Fruit fly (Drosophila melanogaster) whole organism, adult: ENCODE data around the gene Gpdh1.

Source experiments
- CG11617 ChIP-seq: fragments of 200-800 bp; sonication (Bioruptor generic); optimal IDR thresholded peaks from 2 replicates; lab custom pipeline; 2017; ENCODE audit warnings: mild to moderate bottlenecking, missing biosample characterization, missing genetic modification reagents, missing genetic modification characterization
- CG12768 ChIP-seq: fragments of 200-800 bp; sonication (Bioruptor generic); optimal IDR thresholded peaks from 2 replicates; lab custom pipeline; 2017; ENCODE audit warnings: missing biosample characterization, missing genetic modification characterization, mild to moderate bottlenecking, moderate library complexity, missing genetic modification reagents
- CG14711 ChIP-seq: fragments of 200-800 bp; sonication (Bioruptor generic); optimal IDR thresholded peaks from 2 replicates; lab custom pipeline; 2018; ENCODE audit warnings: missing biosample characterization, mild to moderate bottlenecking, missing genetic modification characterization, moderate library complexity
- CG1620 ChIP-seq: fragments of 200-800 bp; sonication (Bioruptor generic); optimal IDR thresholded peaks from 2 replicates; lab custom pipeline; 2016; ENCODE audit warnings: missing biosample characterization, missing genetic modification characterization
- CG33017 ChIP-seq: fragments of 200-800 bp; sonication (Bioruptor generic); optimal IDR thresholded peaks from 2 replicates; lab custom pipeline; 2018; ENCODE audit warnings: missing biosample characterization, mild to moderate bottlenecking, missing genetic modification characterization, moderate library complexity
- CG5204 ChIP-seq: fragments of 200-800 bp; sonication (Bioruptor generic); optimal IDR thresholded peaks from 2 replicates; lab custom pipeline; 2016; ENCODE audit warnings: missing biosample characterization, missing genetic modification characterization
- CG7045 ChIP-seq: fragments of 200-800 bp; sonication (Bioruptor generic); optimal IDR thresholded peaks from 2 replicates; lab custom pipeline; 2017; ENCODE audit warnings: missing biosample characterization, mild to moderate bottlenecking, missing genetic modification characterization
- CG7101 ChIP-seq: fragments of 200-800 bp; sonication (Bioruptor generic); optimal IDR thresholded peaks from 2 replicates; lab custom pipeline; 2018; ENCODE audit warnings: missing biosample characterization, mild to moderate bottlenecking, missing genetic modification characterization, moderate library complexity
- Clk ChIP-seq: fragments of 200-800 bp; sonication (Bioruptor generic); optimal IDR thresholded peaks from 2 replicates; lab custom pipeline; 2017; ENCODE audit warnings: missing biosample characterization, missing genetic modification characterization
- Crg-1 ChIP-seq: fragments of 200-800 bp; sonication (Bioruptor generic); optimal IDR thresholded peaks from 2 replicates; lab custom pipeline; 2016; ENCODE audit warnings: missing biosample characterization, missing genetic modification characterization
- Hr96 ChIP-seq: fragments of 200-800 bp; sonication (Bioruptor generic); optimal IDR thresholded peaks from 2 replicates; lab custom pipeline; 2016; ENCODE audit warnings: missing biosample characterization, missing genetic modification characterization
- Mnt ChIP-seq: fragments of 200-800 bp; sonication (Bioruptor generic); optimal IDR thresholded peaks from 2 replicates; lab custom pipeline; 2016; ENCODE audit warnings: missing biosample characterization, mild to moderate bottlenecking, missing genetic modification characterization
- bab1 ChIP-seq: fragments of 200-800 bp; sonication (Bioruptor generic); optimal IDR thresholded peaks from 3 replicates; lab custom pipeline; 2019; ENCODE audit warnings: missing biosample characterization, mild to moderate bottlenecking, missing genetic modification characterization, moderate library complexity
- cic ChIP-seq: fragments of 200-800 bp; sonication (Bioruptor generic); optimal IDR thresholded peaks from 2 replicates; lab custom pipeline; 2017; ENCODE audit warnings: missing biosample characterization, mild to moderate bottlenecking, missing genetic modification characterization, moderate library complexity
- cnc ChIP-seq, 2 experiments: fragments of >200 bp; optimal IDR thresholded peaks; 2 replicates each; lab custom pipeline; 2017
- kay ChIP-seq: fragments of 200-800 bp; sonication (Bioruptor generic); peaks from one replicate; lab custom pipeline; 2016; ENCODE audit warnings: missing biosample characterization, missing genetic modification characterization, borderline replicate concordance
- ovo ChIP-seq: fragments of 200-800 bp; sonication (Bioruptor generic); optimal IDR thresholded peaks from 2 replicates; lab custom pipeline; 2016; ENCODE audit warnings: missing biosample characterization, missing genetic modification characterization
- pad ChIP-seq: fragments of 200-800 bp; sonication (Bioruptor generic); optimal IDR thresholded peaks from 3 replicates; lab custom pipeline; 2017; ENCODE audit warnings: missing biosample characterization, missing genetic modification characterization, mild to moderate bottlenecking, moderate library complexity, missing genetic modification reagents
- tj ChIP-seq: fragments of 200-800 bp; sonication (Bioruptor generic); optimal IDR thresholded peaks from 3 replicates; lab custom pipeline; 2017; ENCODE audit warnings: missing biosample characterization, mild to moderate bottlenecking, missing genetic modification characterization, moderate library complexity
- toe ChIP-seq: fragments of 200-800 bp; sonication (Bioruptor generic); optimal IDR thresholded peaks from 2 replicates; lab custom pipeline; 2016; ENCODE audit warnings: missing biosample characterization, missing genetic modification characterization

Gene Gpdh1

dm6 chr2L:5981433-5982333 lies 38.2 kb downstream of the Gpdh1 start, which contains the start of gene eIF4A:
TSS of gene eIF4A (plus strand) at chr2L:5981764.
- TF ChIP-seq CG7045 (GFP tag; lab: Kevin White, UChicago) (no peak), cnc (optimal IDR thresholded peaks at IDR 0.05; lab: Kevin White, UChicago) (no peak), Mnt (GFP tag; lab: Kevin White, UChicago) (peak; percentile 97), CG33017 (peak; percentile 2), CG14711 (no peak), toe (GFP tag; lab: Kevin White, UChicago) (no peak), cic (GFP tag; lab: Kevin White, UChicago) (no peak), pad (GFP tag; lab: Kevin White, UChicago) (no peak), Clk (GFP tag; lab: Kevin White, UChicago) (no peak), CG5204 (GFP tag; lab: Kevin White, UChicago) (no peak), CG7101 (tag; lab: Kevin White, UChicago) (peak; percentile 34), Crg-1 (GFP tag; lab: Kevin White, UChicago) (no peak), kay (GFP tag; lab: Kevin White, UChicago) (peak; percentile 43), CG11617 (GFP tag; lab: Kevin White, UChicago) (no peak), CG12768 (GFP tag; lab: Kevin White, UChicago) (peak; percentile 95), ovo (GFP tag; lab: Kevin White, UChicago) (peak; percentile 18), bab1 (GFP tag; lab: Kevin White, UChicago) (peak; percentile 27), Hr96 (GFP tag; lab: Kevin White, UChicago) (peak; percentile 20), CG1620 (GFP tag; lab: Kevin White, UChicago) (no peak), tj (no peak)

- no peak for TF ChIP-seq cnc (optimal IDR thresholded peaks at IDR 0.05; lab: Kevin White, UChicago)
- TF ChIP-seq CG11617 (GFP tag; lab: Kevin White, UChicago): peak; percentile 46
- peak; percentile 36 for TF ChIP-seq toe (GFP tag; lab: Kevin White, UChicago)
- peak; percentile 52 for TF ChIP-seq Mnt (GFP tag; lab: Kevin White, UChicago)
- peak; percentile 60 for TF ChIP-seq CG5204 (GFP tag; lab: Kevin White, UChicago)
- TF ChIP-seq kay (GFP tag; lab: Kevin White, UChicago): no peak
- peak; percentile 40 for TF ChIP-seq bab1 (GFP tag; lab: Kevin White, UChicago)
- TF ChIP-seq CG1620 (GFP tag; lab: Kevin White, UChicago): peak; percentile 87
- TF ChIP-seq CG33017: no peak
- TF ChIP-seq tj: peak; percentile 9
- TF ChIP-seq cic (GFP tag; lab: Kevin White, UChicago): peak; percentile 80
- TF ChIP-seq pad (GFP tag; lab: Kevin White, UChicago): peak; percentile 93
- TF ChIP-seq Crg-1 (GFP tag; lab: Kevin White, UChicago): peak; percentile 76
- peak; percentile 64 for TF ChIP-seq Clk (GFP tag; lab: Kevin White, UChicago)
- TF ChIP-seq CG7045 (GFP tag; lab: Kevin White, UChicago): peak; percentile 40
- peak; percentile 82 for TF ChIP-seq Hr96 (GFP tag; lab: Kevin White, UChicago)
- TF ChIP-seq ovo (GFP tag; lab: Kevin White, UChicago): peak; percentile 85
- peak; percentile 38 for TF ChIP-seq CG14711
- peak; percentile 57 for TF ChIP-seq CG7101 (tag; lab: Kevin White, UChicago)
- TF ChIP-seq CG12768 (GFP tag; lab: Kevin White, UChicago): no peak
These were observed 39.0 kb downstream of the Gpdh1 start for dm6 chr2L:5982334-5982987.

dm6 chr2L:5983236-5983635 lies 39.8 kb downstream of the Gpdh1 start:
- TF ChIP-seq bab1 (GFP tag; lab: Kevin White, UChicago) (no peak), tj (peak; percentile 87)

dm6 chr2L:5986094-5986493 lies 42.7 kb downstream of the Gpdh1 start, which contains the start of gene ifc:
TSS of gene ifc (plus strand) at chr2L:5986348.
- TF ChIP-seq kay (GFP tag; lab: Kevin White, UChicago) (no peak), Clk (GFP tag; lab: Kevin White, UChicago) (peak; percentile 35), tj (peak; percentile 20), CG7101 (tag; lab: Kevin White, UChicago) (peak; percentile 50), Crg-1 (GFP tag; lab: Kevin White, UChicago) (no peak), Hr96 (GFP tag; lab: Kevin White, UChicago) (peak; percentile 36), CG5204 (GFP tag; lab: Kevin White, UChicago) (no peak), CG14711 (peak; percentile 24), toe (GFP tag; lab: Kevin White, UChicago) (no peak), ovo (GFP tag; lab: Kevin White, UChicago) (no peak), Mnt (GFP tag; lab: Kevin White, UChicago) (peak; percentile 45), CG11617 (GFP tag; lab: Kevin White, UChicago) (peak; percentile 26), cnc (optimal IDR thresholded peaks at IDR 0.05; lab: Kevin White, UChicago) (no peak), pad (GFP tag; lab: Kevin White, UChicago) (no peak), bab1 (GFP tag; lab: Kevin White, UChicago) (peak; percentile 61), CG1620 (GFP tag; lab: Kevin White, UChicago) (peak; percentile 57), cic (GFP tag; lab: Kevin White, UChicago) (peak; percentile 17), CG12768 (GFP tag; lab: Kevin White, UChicago) (peak; percentile 3), CG33017 (no peak), CG7045 (GFP tag; lab: Kevin White, UChicago) (no peak)
